Fruit fly (Drosophila melanogaster): ENCODE measurements around the gene CG14204.
A peak's percentile ranks its signal among the peaks of the same experiment; 100 is the strongest.

CG14204 gene

dm6 chrX:19597684-19598363 lies 14.4 kb downstream of the CG14204 start, which contains the start of gene RpS10b (continued):
- TF ChIP-seq HLH4C (GFP tag; IDR thresholded peaks at IDR 0.05; ENCODE audit: partially characterized antibody) (peak; percentile 95), CoRest (tag; optimal IDR thresholded peaks at IDR 0.05) (peak; percentile 77), CG12769 (tag; optimal IDR thresholded peaks at IDR 0.05) (peak; percentile 78), emc (GFP tag; optimal IDR thresholded peaks at IDR 0.05) (peak; percentile 84), CG9437 (GFP tag; optimal IDR thresholded peaks at IDR 0.05) (peak; percentile 89), Lhr (GFP tag; optimal IDR thresholded peaks at IDR 0.05) (peak; percentile 97), CG10462 (GFP tag; optimal IDR thresholded peaks at IDR 0.05) (peak; percentile 54), Nf-YB (GFP tag; optimal IDR thresholded peaks at IDR 0.05) (peak; percentile 76), Ssrp (tag; optimal IDR thresholded peaks at IDR 0.05) (peak; percentile 55), unc-4 (GFP tag; IDR thresholded peaks at IDR 0.05; ENCODE audit: partially characterized antibody) (peak; percentile 88), CG8388 (GFP tag; optimal IDR thresholded peaks at IDR 0.05) (peak; percentile 74), cato (GFP tag; optimal IDR thresholded peaks at IDR 0.05; ENCODE audit: borderline replicate concordance) (peak; percentile 81), CG11247 (GFP tag; IDR thresholded peaks at IDR 0.05) (peak; percentile 69), MESR4 (GFP tag; optimal IDR thresholded peaks at IDR 0.05) (peak; percentile 97), toy (GFP tag; IDR thresholded peaks at IDR 0.05) (peak; percentile 54), ind (GFP tag; optimal IDR thresholded peaks at IDR 0.05) (peak; percentile 72), tx (GFP tag; optimal IDR thresholded peaks at IDR 0.05) (peak; percentile 76), CG1832 (GFP tag; optimal IDR thresholded peaks at IDR 0.05) (no peak), Kr (GFP tag; optimal IDR thresholded peaks at IDR 0.05) (peak; percentile 88), ab (GFP tag; optimal IDR thresholded peaks at IDR 0.05) (no peak), CG2116 (GFP tag; optimal IDR thresholded peaks at IDR 0.05) (peak; percentile 95), sima (GFP tag; optimal IDR thresholded peaks at IDR 0.05) (peak; percentile 84), otp (GFP tag; IDR thresholded peaks at IDR 0.05) (peak; percentile 87), CG6791 (GFP tag; IDR thresholded peaks at IDR 0.05; ENCODE audit: partially characterized antibody) (peak; percentile 87), CG13894 (tag; optimal IDR thresholded peaks at IDR 0.05) (peak; percentile 77), slp2 (GFP tag; optimal IDR thresholded peaks at IDR 0.05) (peak; percentile 91), CG12299 (tag; optimal IDR thresholded peaks at IDR 0.05) (peak; percentile 83), CG7987 (GFP tag; optimal IDR thresholded peaks at IDR 0.05) (peak; percentile 97), CG4617 (GFP tag; optimal IDR thresholded peaks at IDR 0.05; ENCODE audit: borderline replicate concordance) (peak; percentile 57), CG32772 (GFP tag; IDR thresholded peaks at IDR 0.05) (peak; percentile 69; the same call in 1 of the 2 replicates), jigr1 (GFP tag; IDR thresholded peaks at IDR 0.05) (no peak), wdn (GFP tag; IDR thresholded peaks at IDR 0.05) (peak; percentile 72), Hmx (GFP tag; optimal IDR thresholded peaks at IDR 0.05) (no peak), CTCF (GFP tag; optimal IDR thresholded peaks at IDR 0.05) (peak; percentile 69), Jarid2 (GFP tag; optimal IDR thresholded peaks at IDR 0.05) (peak; percentile 82), CG9797 (GFP tag; optimal IDR thresholded peaks at IDR 0.05) (peak; percentile 86), dysf (GFP tag; IDR thresholded peaks at IDR 0.05) (peak; percentile 81), sens-2 (GFP tag; IDR thresholded peaks at IDR 0.05) (peak; percentile 89), CG13296 (GFP tag; optimal IDR thresholded peaks at IDR 0.05) (peak; percentile 95), sqz (GFP tag; optimal IDR thresholded peaks at IDR 0.05) (peak; percentile 94), D19B (GFP tag; optimal IDR thresholded peaks at IDR 0.05) (peak; percentile 86), CG3838 (GFP tag; optimal IDR thresholded peaks at IDR 0.05) (peak; percentile 54), tio (GFP tag; optimal IDR thresholded peaks at IDR 0.05) (peak; percentile 62), ken (GFP tag; IDR thresholded peaks at IDR 0.05) (peak; percentile 67), CG3847 (GFP tag; IDR thresholded peaks at IDR 0.05) (peak; percentile 85), tgo (GFP tag; IDR thresholded peaks at IDR 0.05) (peak; percentile 38; the same call in 2 of the 3 replicates), twi (tag; optimal IDR thresholded peaks at IDR 0.05) (peak; percentile 76), tin (GFP tag; optimal IDR thresholded peaks at IDR 0.05) (peak; percentile 72), sd (tag; optimal IDR thresholded peaks at IDR 0.05) (peak; percentile 46), onecut (GFP tag; IDR thresholded peaks at IDR 0.05) (peak; percentile 92)
